Worm (Caenorhabditis elegans) whole organism, L3 larva: ENCODE data around the gene fum-1.

Experiments used
- ZK546.5 ChIP-seq: sonication (generic microtip); optimal IDR thresholded peaks from 2 replicates; lab custom pipeline; 2017; ENCODE audit warnings: missing biosample characterization, missing genetic modification characterization
- ama-1 ChIP-seq: fragments of 150-350 bp; optimal IDR thresholded peaks from 2 replicates; lab custom pipeline; 2018
- ceh-28 ChIP-seq: fragments of 150-350 bp; optimal IDR thresholded peaks from 2 replicates; lab custom pipeline; 2014; ENCODE audit warnings: missing biosample characterization, missing genetic modification reagents, missing genetic modification characterization
- ceh-9 ChIP-seq: sonication (generic microtip); optimal IDR thresholded peaks from 2 replicates; lab custom pipeline; 2018; ENCODE audit warnings: missing biosample characterization, missing genetic modification characterization
- daf-12 ChIP-seq: fragments of 150-350 bp; optimal IDR thresholded peaks from 2 replicates; lab custom pipeline; 2014; ENCODE audit warnings: missing biosample characterization, missing genetic modification reagents, missing genetic modification characterization
- egl-5 ChIP-seq: fragments of 150-350 bp; optimal IDR thresholded peaks from 2 replicates; lab custom pipeline; 2017; ENCODE audit warnings: missing biosample characterization, missing genetic modification reagents, missing genetic modification characterization, inconsistent platforms
- elt-1 ChIP-seq: fragments of 150-350 bp; optimal IDR thresholded peaks from 2 replicates; lab custom pipeline; 2014; ENCODE audit warnings: missing biosample characterization, missing genetic modification characterization
- elt-2 ChIP-seq: sonication (generic microtip); optimal IDR thresholded peaks from 2 replicates; lab custom pipeline; 2016; ENCODE audit warnings: missing genetic modification reagents, mild to moderate bottlenecking, missing genetic modification characterization, missing compliant biosample characterization
- elt-3 ChIP-seq, 3 experiments: fragments of 150-350 bp in 1 of 3; sonication (generic microtip) in 2 of 3; optimal IDR thresholded peaks; 2 replicates in 2 of 3; 4 replicates in 1 of 3; lab custom pipeline; 2014 to 2017; ENCODE audit warnings: missing biosample characterization in 3 of 3, missing genetic modification characterization in 3 of 3
- eor-1 ChIP-seq, 2 experiments: fragments of 150-350 bp; optimal IDR thresholded peaks; 2 replicates each; lab custom pipeline; 2014 to 2018; ENCODE audit warnings: missing biosample characterization in 2 of 2, missing genetic modification characterization in 2 of 2
- fkh-2 ChIP-seq: fragments of 150-350 bp; optimal IDR thresholded peaks from 2 replicates; lab custom pipeline; 2014; ENCODE audit warnings: missing biosample characterization, missing genetic modification reagents, missing genetic modification characterization
- fos-1 ChIP-seq: fragments of 150-350 bp; optimal IDR thresholded peaks from 2 replicates; lab custom pipeline; 2014; ENCODE audit warnings: missing biosample characterization, missing genetic modification characterization
- jun-1 ChIP-seq: fragments of 150-350 bp; optimal IDR thresholded peaks from 2 replicates; lab custom pipeline; 2014; ENCODE audit warnings: missing biosample characterization, missing genetic modification reagents, missing genetic modification characterization
- lin-15B ChIP-seq: fragments of 150-350 bp; optimal IDR thresholded peaks from 2 replicates; lab custom pipeline; 2014; ENCODE audit warnings: missing biosample characterization, missing genetic modification characterization
- lin-39 ChIP-seq: fragments of 150-350 bp; optimal IDR thresholded peaks from 2 replicates; lab custom pipeline; 2018; ENCODE audit warnings: missing biosample characterization, missing genetic modification reagents, missing genetic modification characterization
- lsy-12 ChIP-seq: sonication (generic microtip); optimal IDR thresholded peaks from 2 replicates; lab custom pipeline; 2016; ENCODE audit warnings: mild to moderate bottlenecking, missing genetic modification characterization, missing compliant biosample characterization
- mdl-1 ChIP-seq: fragments of 150-350 bp; optimal IDR thresholded peaks from 2 replicates; lab custom pipeline; 2014; ENCODE audit warnings: missing biosample characterization, missing genetic modification characterization
- mml-1 ChIP-seq: fragments of 150-350 bp; sonication (generic microtip); optimal IDR thresholded peaks from 3 replicates; lab custom pipeline; 2014; ENCODE audit warnings: missing biosample characterization, missing genetic modification characterization
- nfya-1 ChIP-seq: sonication (generic microtip); optimal IDR thresholded peaks from 2 replicates; lab custom pipeline; 2017; ENCODE audit warnings: missing genetic modification characterization, mild to moderate bottlenecking, missing compliant biosample characterization, antibody characterized with exemption, moderate library complexity; ENCODE audit not compliant: insufficient read depth
- nhr-11 ChIP-seq: fragments of 150-350 bp; optimal IDR thresholded peaks from 2 replicates; lab custom pipeline; 2014; ENCODE audit warnings: missing biosample characterization, missing genetic modification characterization
- nhr-12 ChIP-seq: fragments of 150-350 bp; optimal IDR thresholded peaks from 2 replicates; lab custom pipeline; 2014; ENCODE audit warnings: missing biosample characterization, missing genetic modification characterization
- nhr-237 ChIP-seq: fragments of 150-350 bp; optimal IDR thresholded peaks from 2 replicates; lab custom pipeline; 2014; ENCODE audit warnings: missing biosample characterization, missing genetic modification characterization
- nhr-25 ChIP-seq: sonication (generic microtip); optimal IDR thresholded peaks from 2 replicates; lab custom pipeline; 2017; ENCODE audit warnings: missing biosample characterization, missing genetic modification characterization
- nhr-28 ChIP-seq: fragments of 150-350 bp; optimal IDR thresholded peaks from 2 replicates; lab custom pipeline; 2014; ENCODE audit warnings: missing biosample characterization, missing genetic modification characterization
- nhr-67 ChIP-seq: fragments of 150-350 bp; optimal IDR thresholded peaks from 2 replicates; lab custom pipeline; 2014; ENCODE audit warnings: missing biosample characterization, missing genetic modification characterization
- nhr-76 ChIP-seq: fragments of 150-350 bp; sonication (generic microtip); optimal IDR thresholded peaks from 5 replicates; lab custom pipeline; 2014; ENCODE audit warnings: missing biosample characterization, missing genetic modification characterization
- nhr-77 ChIP-seq: fragments of 150-350 bp; optimal IDR thresholded peaks from 2 replicates; lab custom pipeline; 2014; ENCODE audit warnings: missing biosample characterization, missing genetic modification characterization
- pha-4 ChIP-seq: fragments of 150-350 bp; optimal IDR thresholded peaks from 2 replicates; lab custom pipeline; 2014; ENCODE audit warnings: missing biosample characterization, missing genetic modification reagents, missing genetic modification characterization
- sea-2 ChIP-seq: fragments of 150-350 bp; sonication (generic microtip); optimal IDR thresholded peaks from 4 replicates; lab custom pipeline; 2014; ENCODE audit warnings: missing biosample characterization, missing genetic modification reagents, missing genetic modification characterization
- skn-1 ChIP-seq: fragments of 150-350 bp; optimal IDR thresholded peaks from 2 replicates; lab custom pipeline; 2014; ENCODE audit warnings: missing biosample characterization, missing genetic modification characterization
- tbx-2 ChIP-seq: sonication (generic microtip); optimal IDR thresholded peaks from 2 replicates; lab custom pipeline; 2016; ENCODE audit warnings: mild to moderate bottlenecking, missing genetic modification characterization, missing compliant biosample characterization
- unc-62 ChIP-seq: fragments of 150-350 bp; sonication (generic microtip); optimal IDR thresholded peaks from 4 replicates; lab custom pipeline; 2014; ENCODE audit warnings: missing biosample characterization, missing genetic modification reagents, missing genetic modification characterization

fum-1 gene

DNA sequence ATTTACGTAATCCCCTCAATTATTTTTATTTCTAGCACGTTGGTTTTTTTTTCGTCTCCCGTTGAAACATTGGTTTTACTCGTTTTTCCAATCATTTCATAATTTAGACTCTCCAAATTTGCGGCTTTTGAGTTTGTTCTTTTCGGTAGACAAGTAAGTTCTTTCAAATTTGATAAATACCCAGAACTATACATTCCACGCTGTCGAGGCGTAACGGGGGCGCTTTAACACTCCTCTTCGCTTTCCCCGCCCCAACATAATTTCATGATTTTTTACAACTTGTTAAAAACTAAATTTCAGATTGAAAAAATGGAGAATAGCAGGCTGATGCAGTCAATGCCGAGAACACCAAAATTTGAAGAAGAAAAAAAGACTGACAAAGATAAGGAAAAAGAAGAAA, 8.8 kb upstream of the fum-1 start, which contains the start of gene Y69F12A.1:
Gene Y69F12A.1, plus strand, starts transcription at position 301 of the 400 bp plus-strand sequence.
- TF ChIP-seq nhr-67 = no peak
- no peak for TF ChIP-seq elt-1 (tag; lab: Kevin White, UChicago)
- TF ChIP-seq daf-12 (tag; lab: Kevin White, UChicago) = no peak
- no peak for TF ChIP-seq nhr-12
- TF ChIP-seq nfya-1 = no peak
- no peak for TF ChIP-seq skn-1
- no peak for TF ChIP-seq fos-1 (tag; lab: Kevin White, UChicago)
- TF ChIP-seq lin-39 (tag; lab: Kevin White, UChicago) = no peak
- no peak for TF ChIP-seq mdl-1 (tag; lab: Kevin White, UChicago)
- no peak for TF ChIP-seq lin-15B (tag; lab: Kevin White, UChicago)
- no peak for TF ChIP-seq ZK546.5
- TF ChIP-seq nhr-11 (tag; lab: Kevin White, UChicago) = no peak
- no peak for TF ChIP-seq lsy-12
- no peak for TF ChIP-seq nhr-237
- TF ChIP-seq mml-1 (tag; lab: Kevin White, UChicago) = no peak
- TF ChIP-seq ama-1 (lab: Kevin White, UChicago) = no peak
- TF ChIP-seq elt-3 (tag; optimal IDR thresholded peaks at IDR 0.05; lab: Kevin White, UChicago) = no peak
- TF ChIP-seq nhr-25 = no peak

DNA sequence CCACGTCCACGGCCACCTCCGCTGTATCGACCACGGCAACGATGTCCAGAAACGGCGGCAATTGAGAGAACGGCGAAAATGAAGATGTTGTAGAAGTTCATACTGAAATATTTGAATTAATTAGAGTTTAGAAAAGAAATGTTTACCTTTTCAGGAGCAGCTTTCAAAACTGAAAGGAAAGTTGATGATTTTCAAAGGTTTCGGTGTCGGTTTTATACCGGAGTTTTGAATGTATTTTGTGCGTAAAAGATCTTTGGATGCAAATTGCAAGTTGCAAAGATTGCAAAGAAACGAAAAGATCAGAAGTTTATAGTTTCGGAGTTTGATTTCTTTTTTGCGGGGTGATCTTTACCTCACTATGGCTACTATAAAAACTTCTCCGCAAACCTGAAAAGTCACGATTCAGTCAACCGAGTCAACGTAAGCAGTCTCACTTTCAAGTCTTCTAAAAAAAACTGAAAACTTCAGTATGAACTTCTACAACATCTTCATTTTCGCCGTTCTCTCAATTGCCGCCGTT, 6.5 kb upstream of the fum-1 start, which contains the start of the genes fipr-19 and fipr-18:
Gene fipr-19, minus strand, starts transcription at position 101 of the 520 bp plus-strand sequence.
Gene fipr-18, plus strand, starts transcription at position 470 of the 520 bp plus-strand sequence.
- TF ChIP-seq unc-62 (GFP tag; lab: Kevin White, UChicago) = no peak

DNA sequence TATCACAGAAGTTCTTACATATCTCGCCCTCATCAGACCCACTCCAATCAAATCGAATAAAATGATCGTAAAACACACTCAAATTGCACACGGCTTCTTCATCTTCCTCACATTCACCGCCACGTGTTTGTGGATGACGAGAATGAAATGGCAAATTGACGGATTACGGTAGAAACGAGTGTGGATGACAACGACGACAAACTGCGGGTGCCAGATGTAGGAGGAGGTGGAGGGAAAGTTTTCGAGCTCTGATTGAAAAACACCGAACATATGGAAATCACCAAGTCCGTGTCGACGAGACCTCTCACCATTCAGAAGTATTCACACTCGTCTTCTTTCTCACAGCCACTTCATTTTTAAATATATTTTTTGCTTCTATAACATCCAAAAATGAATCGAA, 5.4 kb upstream of the fum-1 start, which contains the start of gene mls-1:
Gene mls-1, plus strand, starts transcription at position 324 of the 400 bp plus-strand sequence.
- TF ChIP-seq elt-1 (tag; lab: Kevin White, UChicago) (no peak), eor-1 (tag; optimal IDR thresholded peaks at IDR 0.05; lab: Kevin White, UChicago) (no peak), nhr-28 (tag; lab: Kevin White, UChicago) (no peak), elt-3 (tag; optimal IDR thresholded peaks at IDR 0.05; lab: Kevin White, UChicago) (no peak), nhr-12 (no peak), elt-2 (tag; lab: Kevin White, UChicago) (no peak), jun-1 (tag; lab: Kevin White, UChicago) (no peak), sea-2 (GFP tag; lab: Kevin White, UChicago) (no peak), ceh-9 (tag; lab: Kevin White, UChicago) (no peak), nhr-25 (no peak)
- TF ChIP-seq, all 47 proteins: peak for 0

DNA sequence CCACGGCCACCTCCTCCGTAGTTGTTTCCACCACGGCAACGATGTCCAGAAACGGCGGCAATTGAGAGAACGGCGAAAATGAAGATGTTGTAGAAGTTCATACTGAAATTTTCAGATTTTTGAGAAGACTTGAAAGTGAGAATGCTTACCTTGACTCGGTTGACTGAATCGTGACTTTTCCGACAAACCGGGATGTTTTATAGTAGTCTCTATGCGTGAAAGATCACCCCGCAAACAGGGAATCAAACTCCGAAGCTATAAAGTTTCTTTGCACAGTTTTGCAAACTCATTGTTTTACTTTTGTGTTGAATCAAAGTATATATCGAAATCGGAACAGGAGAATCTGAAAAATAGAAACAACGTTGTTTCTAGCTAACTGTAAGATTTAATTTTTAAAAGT, 3.1 kb upstream of the fum-1 start, which contains the start of gene fipr-20:
Gene fipr-20, minus strand, starts transcription at position 101 of the 400 bp plus-strand sequence.
- TF ChIP-seq fos-1 (tag; lab: Kevin White, UChicago) (no peak), pha-4 (tag; lab: Kevin White, UChicago) (no peak), mml-1 (tag; lab: Kevin White, UChicago) (no peak), egl-5 (tag; lab: Kevin White, UChicago) (no peak), ceh-28 (tag; lab: Kevin White, UChicago) (no peak), nfya-1 (no peak), lin-39 (tag; lab: Kevin White, UChicago) (no peak), tbx-2 (tag; lab: Kevin White, UChicago) (no peak), nhr-76 (no peak), nhr-28 (tag; lab: Kevin White, UChicago) (no peak), fkh-2 (tag; lab: Kevin White, UChicago) (no peak), nhr-12 (no peak), nhr-77 (tag; lab: Kevin White, UChicago) (no peak), elt-3 (tag; optimal IDR thresholded peaks at IDR 0.05; lab: Kevin White, UChicago) (no peak), eor-1 (tag; optimal IDR thresholded peaks at IDR 0.05; lab: Kevin White, UChicago) (no peak), lsy-12 (no peak), nhr-11 (tag; lab: Kevin White, UChicago) (no peak)

DNA sequence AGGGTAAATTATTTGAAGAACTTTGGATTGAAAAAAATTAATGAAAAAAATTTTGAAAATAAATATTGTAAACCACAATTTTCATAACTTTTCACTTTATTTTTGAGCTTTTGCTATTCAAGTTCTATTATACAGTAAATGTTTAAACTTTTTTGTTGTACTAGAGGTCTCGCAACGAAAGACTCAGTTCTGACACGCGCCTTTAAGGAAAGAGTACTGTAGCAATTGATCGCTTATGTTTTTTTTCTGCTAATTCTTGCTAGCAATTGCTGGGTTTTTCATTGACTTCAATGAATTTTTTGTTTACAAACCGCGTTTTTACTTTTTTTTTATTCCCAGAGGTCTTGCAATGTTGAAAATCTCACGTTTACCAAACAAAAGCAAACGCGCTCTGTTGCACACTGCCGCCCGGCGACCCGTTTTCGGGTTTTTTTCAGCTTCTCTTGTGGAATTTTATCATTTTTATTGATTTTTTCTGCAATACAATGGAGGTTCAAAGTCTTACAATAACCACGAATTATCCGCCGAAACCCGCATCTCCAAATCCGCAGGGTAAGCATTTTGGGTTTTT, 1.9 kb upstream of the fum-1 start, which contains the start of gene H14A12.3:
Gene H14A12.3, plus strand, starts transcription at position 360 of the 571 bp plus-strand sequence.
- peak; percentile 12 for TF ChIP-seq elt-2 (tag; lab: Kevin White, UChicago)
- TF ChIP-seq nfya-1 = peak; percentile 40
- peak; percentile 83 for TF ChIP-seq pha-4 (tag; lab: Kevin White, UChicago)
- peak; percentile 17 for TF ChIP-seq lin-15B (tag; lab: Kevin White, UChicago)
- peak; percentile 23 for TF ChIP-seq ama-1 (lab: Kevin White, UChicago)
- TF ChIP-seq nhr-28 (tag; lab: Kevin White, UChicago) = no peak
- TF ChIP-seq, all 47 proteins: peak for 5
